Fruit fly (Drosophila melanogaster): ENCODE data around the gene pall.

- TF ChIP-seq h (optimal IDR thresholded peaks at IDR 0.05) = no peak
- no peak for TF ChIP-seq Sin3A (optimal IDR thresholded peaks at IDR 0.05)
- no peak for TF ChIP-seq ttk (optimal IDR thresholded peaks at IDR 0.05)
- no peak for TF ChIP-seq psq (optimal IDR thresholded peaks at IDR 0.05)
- no peak for TF ChIP-seq Myc (optimal IDR thresholded peaks at IDR 0.05)
- TF ChIP-seq insv (optimal IDR thresholded peaks at IDR 0.05) = no peak
Observed at dm6 chr3L:9451522-9452118, 36.0 kb downstream of the pall start, which contains the start of the genes CG3448 and ghi.
